Worm (Caenorhabditis elegans): ENCODE data around the gene gcs-1.

DNA sequence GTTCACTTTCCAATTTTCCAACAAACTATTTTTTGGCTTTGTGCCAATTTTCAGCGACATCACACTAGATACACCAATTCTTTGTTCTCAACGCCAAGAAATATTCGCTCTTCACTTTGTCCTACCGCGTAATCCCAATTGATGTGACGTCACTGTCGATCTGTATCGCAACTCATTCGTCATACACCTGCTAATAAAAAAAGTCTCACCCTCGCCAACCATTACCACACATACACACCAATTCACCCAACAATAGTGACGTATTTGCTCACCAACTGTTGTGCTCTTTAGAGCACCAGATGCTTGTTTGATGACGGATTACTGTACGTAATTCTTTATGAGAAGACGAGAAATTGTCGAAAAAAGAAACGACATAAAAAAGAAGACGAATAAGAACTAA lies 25.2 kb upstream of the gcs-1 start:
- TF ChIP-seq pha-4 (tag; optimal IDR thresholded peaks at IDR 0.05) = peak; percentile 54
- TF ChIP-seq daf-12 (tag; optimal IDR thresholded peaks at IDR 0.05) = no peak
- TF ChIP-seq elt-2 (tag; optimal IDR thresholded peaks at IDR 0.05) = no peak
- no peak for TF ChIP-seq ceh-82 (tag; optimal IDR thresholded peaks at IDR 0.05)
- no peak for TF ChIP-seq nhr-77 (tag; optimal IDR thresholded peaks at IDR 0.05)
- no peak for TF ChIP-seq ZK546.5 (tag; optimal IDR thresholded peaks at IDR 0.05)
- TF ChIP-seq zag-1 (tag; optimal IDR thresholded peaks at IDR 0.05) = no peak
- TF ChIP-seq nhr-23 (tag; optimal IDR thresholded peaks at IDR 0.05) = no peak
